Worm (Caenorhabditis elegans) whole organism, L1 larva: ENCODE data around the gene teg-1.

Experiments
- C34B4.2 ChIP-seq: sonication (generic microtip); optimal IDR thresholded peaks from 2 replicates; lab custom pipeline; 2017; ENCODE audit warnings: mild to moderate bottlenecking, missing genetic modification characterization, missing compliant biosample characterization
- Y116A8C.19 ChIP-seq: sonication (generic microtip); optimal IDR thresholded peaks from 2 replicates; lab custom pipeline; 2016; ENCODE audit warnings: missing compliant biosample characterization, missing genetic modification characterization, borderline replicate concordance
- aha-1 ChIP-seq: fragments of 150-350 bp; optimal IDR thresholded peaks from 2 replicates; lab custom pipeline; 2014; ENCODE audit warnings: missing biosample characterization, missing genetic modification characterization
- alr-1 ChIP-seq: fragments of 200-800 bp; sonication (Bioruptor generic); optimal IDR thresholded peaks from 2 replicates; lab custom pipeline; 2018; ENCODE audit warnings: borderline replicate concordance, mild to moderate bottlenecking, missing genetic modification characterization, missing compliant biosample characterization
- ama-1 ChIP-seq: fragments of 150-350 bp; optimal IDR thresholded peaks from 2 replicates; lab custom pipeline; 2014
- ceh-63 ChIP-seq: fragments of 200-800 bp; sonication (Bioruptor generic); optimal IDR thresholded peaks from 2 replicates; lab custom pipeline; 2018; ENCODE audit warnings: mild to moderate bottlenecking, missing genetic modification characterization, missing compliant biosample characterization
- ceh-8 ChIP-seq: fragments of 200-800 bp; sonication (Bioruptor generic); optimal IDR thresholded peaks from 2 replicates; lab custom pipeline; 2018; ENCODE audit warnings: mild to moderate bottlenecking, missing genetic modification characterization, moderate library complexity, missing compliant biosample characterization
- ceh-82 ChIP-seq, 3 experiments: fragments of 150-350 bp in 1 of 3; sonication (generic microtip) in 2 of 3; optimal IDR thresholded peaks; 2 replicates each; lab custom pipeline; 2014 to 2017; ENCODE audit warnings: missing biosample characterization in 3 of 3, missing genetic modification characterization in 3 of 3
- ceh-88 ChIP-seq: fragments of 200-800 bp; sonication (Bioruptor generic); IDR thresholded peaks from 2 replicates; pipeline ENCODE4 v1.3.6; 2022; ENCODE audit warnings: missing genetic modification characterization, missing compliant biosample characterization
- ceh-90 ChIP-seq: sonication (generic microtip); optimal IDR thresholded peaks from 2 replicates; lab custom pipeline; 2016; ENCODE audit warnings: missing genetic modification characterization, missing compliant biosample characterization
- ces-1 ChIP-seq: fragments of 150-350 bp; optimal IDR thresholded peaks from 2 replicates; lab custom pipeline; 2014; ENCODE audit warnings: missing biosample characterization, missing genetic modification reagents, missing genetic modification characterization
- dpl-1 ChIP-seq, 3 experiments: fragments of 150-350 bp in 2 of 3; sonication (generic microtip) in 1 of 3; optimal IDR thresholded peaks; 2 replicates each; lab custom pipeline; 2014 to 2017; ENCODE audit warnings: missing biosample characterization in 3 of 3, missing genetic modification characterization in 3 of 3, missing genetic modification reagents in 3 of 3
- efl-1 ChIP-seq, 4 experiments: fragments of 150-350 bp; optimal IDR thresholded peaks in 3 of 4; peaks in 1 of 4; 1 replicate in 1 of 4; 2 replicates in 3 of 4; lab custom pipeline; 2014; ENCODE audit warnings: missing biosample characterization in 2 of 4, missing genetic modification characterization in 2 of 4, missing genetic modification reagents in 2 of 4
- egl-13 ChIP-seq: sonication (generic microtip); optimal IDR thresholded peaks from 2 replicates; lab custom pipeline; 2016; ENCODE audit warnings: missing genotype, missing genetic modification reagents, missing genetic modification characterization, missing compliant biosample characterization
- elt-3 ChIP-seq, 6 experiments: fragments of 150-350 bp in 1 of 6; sonication (generic microtip); optimal IDR thresholded peaks; 2 replicates each; lab custom pipeline; 2017 to 2018; ENCODE audit warnings: missing biosample characterization in 6 of 6, missing genetic modification characterization in 6 of 6, inconsistent platforms in 1 of 6
- ets-5 ChIP-seq: fragments of 200-800 bp; sonication (Bioruptor generic); IDR thresholded peaks from 2 replicates; pipeline ENCODE4 v1.3.6; 2022; ENCODE audit warnings: missing genetic modification characterization, missing compliant biosample characterization
- fkh-10 ChIP-seq: sonication (generic microtip); optimal IDR thresholded peaks from 2 replicates; lab custom pipeline; 2017; ENCODE audit warnings: missing biosample characterization, missing genetic modification reagents, missing genetic modification characterization
- fkh-4 ChIP-seq: sonication (generic microtip); optimal IDR thresholded peaks from 2 replicates; lab custom pipeline; 2016; ENCODE audit warnings: missing compliant biosample characterization, missing genetic modification characterization, borderline replicate concordance
- fkh-8 ChIP-seq: sonication (generic microtip); optimal IDR thresholded peaks from 2 replicates; lab custom pipeline; 2016; ENCODE audit warnings: mild to moderate bottlenecking, missing genetic modification characterization, missing compliant biosample characterization
- hlh-17 ChIP-seq: fragments of 200-800 bp; sonication (Bioruptor generic); optimal IDR thresholded peaks from 2 replicates; lab custom pipeline; 2018; ENCODE audit warnings: missing genetic modification characterization, mild to moderate bottlenecking, missing compliant biosample characterization, moderate library complexity, borderline replicate concordance
- hlh-4 ChIP-seq: sonication (generic microtip); optimal IDR thresholded peaks from 2 replicates; lab custom pipeline; 2016; ENCODE audit warnings: mild to moderate bottlenecking, missing genetic modification characterization, missing compliant biosample characterization
- hpl-2 ChIP-seq: fragments of 150-350 bp; optimal IDR thresholded peaks from 2 replicates; lab custom pipeline; 2014; ENCODE audit warnings: missing biosample characterization, missing genetic modification reagents, missing genetic modification characterization
- isw-1 ChIP-seq: fragments of 200-800 bp; sonication (Bioruptor generic); IDR thresholded peaks from 2 replicates; pipeline ENCODE4 v1.3.6; 2022; ENCODE audit warnings: missing genetic modification characterization, missing compliant biosample characterization
- lin-13 ChIP-seq: fragments of 150-350 bp; optimal IDR thresholded peaks from 2 replicates; lab custom pipeline; 2014; ENCODE audit warnings: missing biosample characterization, missing genetic modification reagents, missing genetic modification characterization
- lin-35 ChIP-seq, 2 experiments: fragments of 150-350 bp; optimal IDR thresholded peaks; 2 replicates each; lab custom pipeline; 2014; ENCODE audit warnings: missing biosample characterization in 2 of 2, missing genetic modification characterization in 2 of 2, missing genetic modification reagents in 2 of 2
- lir-3 ChIP-seq: sonication (generic microtip); optimal IDR thresholded peaks from 2 replicates; lab custom pipeline; 2016; ENCODE audit warnings: mild to moderate bottlenecking, missing genetic modification characterization, moderate library complexity, missing compliant biosample characterization; ENCODE audit not compliant: poor library complexity
- lsy-2 ChIP-seq, 2 experiments: fragments of 150-350 bp; optimal IDR thresholded peaks; 2 replicates each; lab custom pipeline; 2014; ENCODE audit warnings: missing biosample characterization in 2 of 2, missing genetic modification characterization in 2 of 2
- mdl-1 ChIP-seq, 2 experiments: fragments of 150-350 bp; optimal IDR thresholded peaks; 2 replicates each; lab custom pipeline; 2014 to 2017; ENCODE audit warnings: missing biosample characterization in 2 of 2, missing genetic modification characterization in 2 of 2, inconsistent platforms in 1 of 2
- mef-2 ChIP-seq: fragments of 150-350 bp; optimal IDR thresholded peaks from 2 replicates; lab custom pipeline; 2014; ENCODE audit warnings: missing biosample characterization, missing genetic modification characterization
- mep-1 ChIP-seq: fragments of 150-350 bp; optimal IDR thresholded peaks from 2 replicates; lab custom pipeline; 2014; ENCODE audit warnings: missing biosample characterization, missing genetic modification characterization
- nhr-11 ChIP-seq: fragments of 150-350 bp; optimal IDR thresholded peaks from 2 replicates; lab custom pipeline; 2014; ENCODE audit warnings: missing biosample characterization, missing genetic modification characterization
- nhr-12 ChIP-seq: sonication (generic microtip); optimal IDR thresholded peaks from 2 replicates; lab custom pipeline; 2017; ENCODE audit warnings: missing biosample characterization, missing genetic modification characterization
- nhr-20 ChIP-seq: sonication (generic microtip); optimal IDR thresholded peaks from 2 replicates; lab custom pipeline; 2016; ENCODE audit warnings: mild to moderate bottlenecking, missing genetic modification characterization, missing compliant biosample characterization
- nhr-28 ChIP-seq: fragments of 150-350 bp; optimal IDR thresholded peaks from 2 replicates; lab custom pipeline; 2014; ENCODE audit warnings: missing biosample characterization, missing genetic modification characterization
- nhr-47 ChIP-seq: sonication (generic microtip); optimal IDR thresholded peaks from 2 replicates; lab custom pipeline; 2016; ENCODE audit warnings: mild to moderate bottlenecking, missing genetic modification characterization, moderate library complexity, missing compliant biosample characterization
- nhr-84 ChIP-seq: sonication (generic microtip); optimal IDR thresholded peaks from 2 replicates; lab custom pipeline; 2017; ENCODE audit warnings: missing biosample characterization, missing genetic modification characterization
- pag-3 ChIP-seq: sonication (generic microtip); optimal IDR thresholded peaks from 2 replicates; lab custom pipeline; 2017; ENCODE audit warnings: missing genetic modification characterization, mild to moderate bottlenecking, missing compliant biosample characterization, antibody characterized with exemption, borderline replicate concordance; ENCODE audit not compliant: insufficient read depth
- pqm-1 ChIP-seq: sonication (generic microtip); optimal IDR thresholded peaks from 3 replicates; lab custom pipeline; 2017; ENCODE audit warnings: missing biosample characterization, missing genetic modification characterization
- snu-23 ChIP-seq: sonication (generic microtip); optimal IDR thresholded peaks from 2 replicates; lab custom pipeline; 2016; ENCODE audit warnings: missing genetic modification characterization, missing compliant biosample characterization
- tlp-1 ChIP-seq: fragments of 150-350 bp; optimal IDR thresholded peaks from 2 replicates; lab custom pipeline; 2014; ENCODE audit warnings: missing biosample characterization, missing genetic modification characterization
- unc-130 ChIP-seq: fragments of 150-350 bp; optimal IDR thresholded peaks from 2 replicates; lab custom pipeline; 2017; ENCODE audit warnings: missing biosample characterization, missing genetic modification characterization, inconsistent platforms
- unc-62 ChIP-seq: fragments of 150-350 bp; optimal IDR thresholded peaks from 2 replicates; lab custom pipeline; 2014; ENCODE audit warnings: missing biosample characterization, missing genetic modification reagents, missing genetic modification characterization
- zag-1 ChIP-seq: fragments of 150-350 bp; optimal IDR thresholded peaks from 2 replicates; lab custom pipeline; 2014; ENCODE audit warnings: missing biosample characterization, missing genetic modification characterization
- zip-4 ChIP-seq: fragments of 200-800 bp; sonication (Bioruptor generic); optimal IDR thresholded peaks from 2 replicates; lab custom pipeline; 2018; ENCODE audit warnings: mild to moderate bottlenecking, missing genetic modification characterization, moderate library complexity, missing compliant biosample characterization
- ztf-11 ChIP-seq, 2 experiments: sonication (generic microtip); optimal IDR thresholded peaks; 2 replicates each; lab custom pipeline; 2016 to 2017; ENCODE audit warnings: missing genetic modification characterization in 2 of 2, missing biosample characterization in 1 of 2, missing compliant biosample characterization in 1 of 2

The teg-1 gene

ce11 chrIII:11289876-11290275 lies 28.2 kb downstream of the teg-1 start:
- TF ChIP-seq nhr-11 (tag; lab: Kevin White, UChicago): no peak

ce11 chrIII:11288295-11288694 lies 29.7 kb downstream of the teg-1 start:
- TF ChIP-seq tlp-1 (tag; lab: Kevin White, UChicago) (no peak), alr-1 (peak; percentile 39)

ce11 chrIII:11287340-11287739 lies 30.7 kb downstream of the teg-1 start:
- TF ChIP-seq pag-3 (tag; lab: Kevin White, UChicago) (no peak), efl-1 (optimal IDR thresholded peaks at IDR 0.05; lab: Kevin White, UChicago) (no peak), efl-1 (GFP tag; optimal IDR thresholded peaks at IDR 0.05 in 1 of 2; lab: Kevin White, UChicago) (peak in 1 of 2 experiments; percentile 89), zag-1 (no peak), mep-1 (no peak)
- TF ChIP-seq, all 84 proteins: peak for 1

ce11 chrIII:11286069-11286468 lies 32.0 kb downstream of the teg-1 start:
- TF ChIP-seq dpl-1 (GFP tag; optimal IDR thresholded peaks at IDR 0.05; lab: Kevin White, UChicago) (peak; percentile 81 to 90 (median 85)), nhr-11 (tag; lab: Kevin White, UChicago) (no peak), nhr-12 (no peak), aha-1 (tag; lab: Kevin White, UChicago) (no peak), zag-1 (no peak), isw-1 (GFP tag; lab: Robert Waterston, UW) (peak; percentile 41), hlh-17 (GFP tag; lab: Kevin White, UChicago) (no peak), hpl-2 (GFP tag; lab: Kevin White, UChicago) (no peak), hlh-4 (tag; lab: Kevin White, UChicago) (no peak), ceh-8 (no peak), tlp-1 (tag; lab: Kevin White, UChicago) (no peak), fkh-10 (no peak), mep-1 (peak; percentile 18), ama-1 (no peak), lir-3 (tag; lab: Kevin White, UChicago) (no peak), snu-23 (peak; percentile 26), mdl-1 (tag; optimal IDR thresholded peaks at IDR 0.05; lab: Kevin White, UChicago) (no peak), mef-2 (tag; lab: Kevin White, UChicago) (no peak), elt-3 (tag; optimal IDR thresholded peaks at IDR 0.05; lab: Kevin White, UChicago) (no peak), ceh-88 (GFP tag; lab: Robert Waterston, UW) (no peak), unc-130 (tag; lab: Kevin White, UChicago) (no peak), ets-5 (GFP tag; lab: Robert Waterston, UW) (no peak), lsy-2 (tag; optimal IDR thresholded peaks at IDR 0.05; lab: Kevin White, UChicago) (peak; percentile 50 to 54), ces-1 (GFP tag; lab: Kevin White, UChicago) (no peak), ztf-11 (tag; optimal IDR thresholded peaks at IDR 0.05; lab: Kevin White, UChicago) (peak in 1 of 2 experiments; percentile 67), zip-4 (no peak), ceh-63 (GFP tag; lab: Kevin White, UChicago) (no peak), nhr-28 (tag; lab: Kevin White, UChicago) (no peak), fkh-4 (peak; percentile 64), lin-35 (GFP tag; optimal IDR thresholded peaks at IDR 0.05; lab: Kevin White, UChicago) (peak; percentile 89 to 92), Y116A8C.19 (tag; lab: Kevin White, UChicago) (no peak), nhr-47 (tag; lab: Kevin White, UChicago) (no peak), lin-13 (no peak), ceh-90 (tag; lab: Kevin White, UChicago) (peak; percentile 88), fkh-8 (tag; lab: Kevin White, UChicago) (peak; percentile 13), nhr-20 (tag; lab: Kevin White, UChicago) (no peak), nhr-84 (tag; lab: Kevin White, UChicago) (no peak), C34B4.2 (no peak), egl-13 (peak; percentile 48), ceh-82 (tag; optimal IDR thresholded peaks at IDR 0.05; lab: Kevin White, UChicago) (peak in 1 of 3 experiments; percentile 53), efl-1 (optimal IDR thresholded peaks at IDR 0.05; lab: Kevin White, UChicago) (peak; percentile 62 to 90), efl-1 (GFP tag; optimal IDR thresholded peaks at IDR 0.05 in 1 of 2; lab: Kevin White, UChicago) (peak; percentile 91 to 98), unc-62 (GFP tag; lab: Kevin White, UChicago) (no peak), alr-1 (no peak), pqm-1 (tag; lab: Kevin White, UChicago) (no peak)
